Worm (Caenorhabditis elegans) whole organism, L3 larva: Measurements from ENCODE around the gene R02F11.3.

ENCODE experiments used
- R02D3.7 ChIP-seq: fragments of 150-350 bp; optimal IDR thresholded peaks from 2 replicates; lab custom pipeline; 2014; ENCODE audit warnings: missing biosample characterization, missing genetic modification characterization
- ZK546.5 ChIP-seq: sonication (generic microtip); optimal IDR thresholded peaks from 2 replicates; lab custom pipeline; 2017; ENCODE audit warnings: missing biosample characterization, missing genetic modification characterization
- ceh-16 ChIP-seq: sonication (generic microtip); optimal IDR thresholded peaks from 2 replicates; lab custom pipeline; 2017; ENCODE audit warnings: missing biosample characterization, missing genetic modification characterization
- ceh-28 ChIP-seq: fragments of 150-350 bp; optimal IDR thresholded peaks from 2 replicates; lab custom pipeline; 2014; ENCODE audit warnings: missing biosample characterization, missing genetic modification reagents, missing genetic modification characterization
- ceh-82 ChIP-seq: fragments of 150-350 bp; optimal IDR thresholded peaks from 2 replicates; lab custom pipeline; 2014; ENCODE audit warnings: missing biosample characterization, missing genetic modification characterization
- ceh-9 ChIP-seq: sonication (generic microtip); optimal IDR thresholded peaks from 2 replicates; lab custom pipeline; 2018; ENCODE audit warnings: missing biosample characterization, missing genetic modification characterization
- daf-12 ChIP-seq: fragments of 150-350 bp; optimal IDR thresholded peaks from 2 replicates; lab custom pipeline; 2014; ENCODE audit warnings: missing biosample characterization, missing genetic modification reagents, missing genetic modification characterization
- egl-27 ChIP-seq: sonication (generic microtip); optimal IDR thresholded peaks from 4 replicates; lab custom pipeline; 2017; ENCODE audit warnings: missing biosample characterization, missing genetic modification reagents, missing genetic modification characterization
- egl-5 ChIP-seq: fragments of 150-350 bp; optimal IDR thresholded peaks from 2 replicates; lab custom pipeline; 2017; ENCODE audit warnings: missing biosample characterization, missing genetic modification reagents, missing genetic modification characterization, inconsistent platforms
- elt-1 ChIP-seq: fragments of 150-350 bp; optimal IDR thresholded peaks from 2 replicates; lab custom pipeline; 2014; ENCODE audit warnings: missing biosample characterization, missing genetic modification characterization
- elt-2 ChIP-seq: sonication (generic microtip); optimal IDR thresholded peaks from 2 replicates; lab custom pipeline; 2016; ENCODE audit warnings: missing genetic modification reagents, mild to moderate bottlenecking, missing genetic modification characterization, missing compliant biosample characterization
- elt-3 ChIP-seq, 3 experiments: fragments of 150-350 bp in 1 of 3; sonication (generic microtip) in 2 of 3; optimal IDR thresholded peaks; 2 replicates in 2 of 3; 4 replicates in 1 of 3; lab custom pipeline; 2014 to 2017; ENCODE audit warnings: missing biosample characterization in 3 of 3, missing genetic modification characterization in 3 of 3
- eor-1 ChIP-seq, 2 experiments: fragments of 150-350 bp; optimal IDR thresholded peaks; 2 replicates each; lab custom pipeline; 2014 to 2018; ENCODE audit warnings: missing biosample characterization in 2 of 2, missing genetic modification characterization in 2 of 2
- fkh-10 ChIP-seq: sonication (generic microtip); optimal IDR thresholded peaks from 2 replicates; lab custom pipeline; 2017; ENCODE audit warnings: missing biosample characterization, missing genetic modification reagents, missing genetic modification characterization
- fkh-2 ChIP-seq: fragments of 150-350 bp; optimal IDR thresholded peaks from 2 replicates; lab custom pipeline; 2014; ENCODE audit warnings: missing biosample characterization, missing genetic modification reagents, missing genetic modification characterization
- fos-1 ChIP-seq: fragments of 150-350 bp; optimal IDR thresholded peaks from 2 replicates; lab custom pipeline; 2014; ENCODE audit warnings: missing biosample characterization, missing genetic modification characterization
- hmg-11 ChIP-seq: sonication (generic microtip); optimal IDR thresholded peaks from 2 replicates; lab custom pipeline; 2016; ENCODE audit warnings: missing genetic modification characterization, missing compliant biosample characterization
- lin-15B ChIP-seq: fragments of 150-350 bp; optimal IDR thresholded peaks from 2 replicates; lab custom pipeline; 2014; ENCODE audit warnings: missing biosample characterization, missing genetic modification characterization
- lin-39 ChIP-seq: fragments of 150-350 bp; optimal IDR thresholded peaks from 2 replicates; lab custom pipeline; 2018; ENCODE audit warnings: missing biosample characterization, missing genetic modification reagents, missing genetic modification characterization
- lsy-12 ChIP-seq: sonication (generic microtip); optimal IDR thresholded peaks from 2 replicates; lab custom pipeline; 2016; ENCODE audit warnings: mild to moderate bottlenecking, missing genetic modification characterization, missing compliant biosample characterization
- mdl-1 ChIP-seq: fragments of 150-350 bp; optimal IDR thresholded peaks from 2 replicates; lab custom pipeline; 2014; ENCODE audit warnings: missing biosample characterization, missing genetic modification characterization
- nfya-1 ChIP-seq: sonication (generic microtip); optimal IDR thresholded peaks from 2 replicates; lab custom pipeline; 2017; ENCODE audit warnings: missing genetic modification characterization, mild to moderate bottlenecking, missing compliant biosample characterization, antibody characterized with exemption, moderate library complexity; ENCODE audit not compliant: insufficient read depth
- nhr-11 ChIP-seq: fragments of 150-350 bp; optimal IDR thresholded peaks from 2 replicates; lab custom pipeline; 2014; ENCODE audit warnings: missing biosample characterization, missing genetic modification characterization
- nhr-12 ChIP-seq: fragments of 150-350 bp; optimal IDR thresholded peaks from 2 replicates; lab custom pipeline; 2014; ENCODE audit warnings: missing biosample characterization, missing genetic modification characterization
- nhr-23 ChIP-seq: fragments of 150-350 bp; optimal IDR thresholded peaks from 2 replicates; lab custom pipeline; 2014; ENCODE audit warnings: missing biosample characterization, missing genetic modification reagents, missing genetic modification characterization
- nhr-237 ChIP-seq: fragments of 150-350 bp; optimal IDR thresholded peaks from 2 replicates; lab custom pipeline; 2014; ENCODE audit warnings: missing biosample characterization, missing genetic modification characterization
- nhr-25 ChIP-seq: sonication (generic microtip); optimal IDR thresholded peaks from 2 replicates; lab custom pipeline; 2017; ENCODE audit warnings: missing biosample characterization, missing genetic modification characterization
- nhr-28 ChIP-seq: fragments of 150-350 bp; optimal IDR thresholded peaks from 2 replicates; lab custom pipeline; 2014; ENCODE audit warnings: missing biosample characterization, missing genetic modification characterization
- nhr-43 ChIP-seq: sonication (generic microtip); optimal IDR thresholded peaks from 2 replicates; lab custom pipeline; 2016; ENCODE audit warnings: mild to moderate bottlenecking, missing genetic modification characterization, missing compliant biosample characterization; ENCODE audit not compliant: poor library complexity, severe bottlenecking
- nhr-67 ChIP-seq: fragments of 150-350 bp; optimal IDR thresholded peaks from 2 replicates; lab custom pipeline; 2014; ENCODE audit warnings: missing biosample characterization, missing genetic modification characterization
- nhr-76 ChIP-seq: fragments of 150-350 bp; sonication (generic microtip); optimal IDR thresholded peaks from 5 replicates; lab custom pipeline; 2014; ENCODE audit warnings: missing biosample characterization, missing genetic modification characterization
- nhr-77 ChIP-seq: fragments of 150-350 bp; optimal IDR thresholded peaks from 2 replicates; lab custom pipeline; 2014; ENCODE audit warnings: missing biosample characterization, missing genetic modification characterization
- pha-4 ChIP-seq: fragments of 150-350 bp; optimal IDR thresholded peaks from 2 replicates; lab custom pipeline; 2014; ENCODE audit warnings: missing biosample characterization, missing genetic modification reagents, missing genetic modification characterization
- pqm-1 ChIP-seq: fragments of 150-350 bp; optimal IDR thresholded peaks from 2 replicates; lab custom pipeline; 2017; ENCODE audit warnings: missing biosample characterization, missing genetic modification characterization, inconsistent platforms
- sea-2 ChIP-seq: fragments of 150-350 bp; sonication (generic microtip); optimal IDR thresholded peaks from 4 replicates; lab custom pipeline; 2014; ENCODE audit warnings: missing biosample characterization, missing genetic modification reagents, missing genetic modification characterization
- skn-1 ChIP-seq: fragments of 150-350 bp; optimal IDR thresholded peaks from 2 replicates; lab custom pipeline; 2014; ENCODE audit warnings: missing biosample characterization, missing genetic modification characterization
- snpc-4 ChIP-seq: fragments of 150-350 bp; optimal IDR thresholded peaks from 2 replicates; lab custom pipeline; 2014; ENCODE audit warnings: missing biosample characterization, missing genetic modification characterization
- tbx-2 ChIP-seq: sonication (generic microtip); optimal IDR thresholded peaks from 2 replicates; lab custom pipeline; 2016; ENCODE audit warnings: mild to moderate bottlenecking, missing genetic modification characterization, missing compliant biosample characterization
- unc-62 ChIP-seq: fragments of 150-350 bp; sonication (generic microtip); optimal IDR thresholded peaks from 4 replicates; lab custom pipeline; 2014; ENCODE audit warnings: missing biosample characterization, missing genetic modification reagents, missing genetic modification characterization
- ztf-11 ChIP-seq: fragments of 150-350 bp; optimal IDR thresholded peaks from 2 replicates; lab custom pipeline; 2014; ENCODE audit warnings: missing biosample characterization, missing genetic modification characterization
- ztf-4 ChIP-seq: fragments of 150-350 bp; optimal IDR thresholded peaks from 2 replicates; lab custom pipeline; 2014; ENCODE audit warnings: missing biosample characterization, missing genetic modification characterization

Gene R02F11.3

DNA sequence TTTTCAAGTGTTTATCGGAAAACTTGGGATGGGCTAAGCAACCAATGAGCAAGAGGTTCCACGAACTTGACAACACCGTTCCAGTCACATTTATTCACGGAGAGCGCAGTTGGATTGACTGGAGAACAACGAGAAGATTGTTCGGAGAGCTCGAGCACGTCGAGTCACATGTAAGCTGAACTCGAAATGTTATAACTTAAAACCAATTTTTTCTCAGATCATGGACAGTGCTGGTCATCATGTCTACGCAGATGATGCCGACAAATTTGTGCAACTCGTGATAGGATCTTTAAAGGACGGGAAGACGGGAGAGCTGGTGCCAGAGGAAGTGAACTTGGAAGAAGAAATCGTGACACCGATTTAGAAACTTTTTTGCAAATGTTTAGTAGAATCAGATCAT is 40.8 kb upstream of the R02F11.3 start:
- TF ChIP-seq elt-3 (tag; optimal IDR thresholded peaks at IDR 0.05; lab: Kevin White, UChicago) (no peak), egl-5 (tag; lab: Kevin White, UChicago) (no peak), fkh-10 (GFP tag; lab: Kevin White, UChicago) (no peak), nhr-25 (tag; lab: Kevin White, UChicago) (no peak), tbx-2 (tag; lab: Kevin White, UChicago) (no peak), nhr-77 (tag; lab: Kevin White, UChicago) (no peak), hmg-11 (no peak), skn-1 (tag; lab: Kevin White, UChicago) (no peak)

DNA sequence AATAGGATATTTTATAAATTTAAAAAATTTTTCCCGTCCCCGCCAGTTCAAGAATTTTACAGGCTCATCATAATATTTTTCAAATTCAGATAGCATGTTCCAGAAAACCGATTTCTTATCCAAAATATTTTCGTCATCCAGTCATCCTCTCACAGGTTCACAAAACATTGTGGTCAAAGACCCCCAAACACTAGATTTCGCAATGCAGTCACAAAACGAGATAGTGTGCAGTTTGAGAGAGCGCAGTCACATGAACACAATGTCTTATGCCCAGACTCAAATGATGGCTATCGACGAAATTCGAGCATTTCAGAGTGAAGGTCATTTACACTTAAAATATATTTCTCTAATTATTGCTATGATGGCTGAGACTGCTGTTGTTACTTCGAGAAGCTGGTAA is 38.8 kb upstream of the R02F11.3 start, which contains the start of gene abhd-5.2:
TSS of gene abhd-5.2 (plus strand) at position 95 of the 400 bp plus-strand sequence.
- TF ChIP-seq hmg-11 = peak; percentile 55
- TF ChIP-seq nhr-77 (tag; lab: Kevin White, UChicago) = no peak
- peak; percentile 62 for TF ChIP-seq nfya-1 (tag; lab: Kevin White, UChicago)
- TF ChIP-seq egl-27 (tag; lab: Kevin White, UChicago) = no peak
- TF ChIP-seq skn-1 (tag; lab: Kevin White, UChicago) = no peak
- TF ChIP-seq nhr-11 (tag; lab: Kevin White, UChicago) = no peak
- no peak for TF ChIP-seq elt-1 (tag; lab: Kevin White, UChicago)
- no peak for TF ChIP-seq lsy-12 (tag; lab: Kevin White, UChicago)
- TF ChIP-seq lin-39 (tag; lab: Kevin White, UChicago) = peak; percentile 48
- no peak for TF ChIP-seq daf-12 (tag; lab: Kevin White, UChicago)
- no peak for TF ChIP-seq nhr-43
- peak; percentile 26 for TF ChIP-seq elt-2 (tag; lab: Kevin White, UChicago)
- TF ChIP-seq nhr-28 = no peak
- peak; percentile 26 for TF ChIP-seq ceh-28 (tag; lab: Kevin White, UChicago)
- TF ChIP-seq pha-4 (tag; lab: Kevin White, UChicago) = peak; percentile 50
- peak; percentile 8 for TF ChIP-seq nhr-23 (tag; lab: Kevin White, UChicago)
- no peak for TF ChIP-seq eor-1 (tag; optimal IDR thresholded peaks at IDR 0.05; lab: Kevin White, UChicago)
- peak; percentile 37 for TF ChIP-seq nhr-25 (tag; lab: Kevin White, UChicago)
- no peak for TF ChIP-seq nhr-237
- TF ChIP-seq nhr-76 (tag; lab: Kevin White, UChicago) = no peak
- peak; percentile 48 for TF ChIP-seq snpc-4 (tag; lab: Kevin White, UChicago)
- TF ChIP-seq pqm-1 (tag; lab: Kevin White, UChicago) = peak; percentile 39
- no peak for TF ChIP-seq ceh-16 (tag; lab: Kevin White, UChicago)
- no peak for TF ChIP-seq mdl-1 (tag; lab: Kevin White, UChicago)
- no peak for TF ChIP-seq ceh-9 (tag; lab: Kevin White, UChicago)
- TF ChIP-seq sea-2 (GFP tag; lab: Kevin White, UChicago) = no peak
- TF ChIP-seq lin-15B (tag; lab: Kevin White, UChicago) = peak; percentile 29

DNA sequence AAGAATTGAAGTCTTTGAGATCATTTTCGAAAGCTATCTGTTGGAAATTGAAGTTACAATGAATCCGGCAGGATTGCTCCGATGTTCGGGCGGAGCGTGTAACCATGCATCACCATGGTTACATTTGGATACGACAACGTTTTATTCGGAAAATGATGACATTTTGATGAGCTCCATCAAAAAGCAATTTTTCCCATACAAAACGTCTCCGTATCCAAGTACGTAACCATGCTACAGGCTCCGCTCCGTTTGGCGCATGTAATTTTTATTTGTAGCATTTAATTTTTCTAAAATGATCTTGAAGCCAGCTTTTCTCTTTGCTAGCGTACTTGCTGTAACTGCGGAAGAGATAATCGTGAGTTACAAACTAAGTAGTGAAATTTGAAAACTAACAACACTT is 36.8 kb upstream of the R02F11.3 start, which contains the start of the genes cwp-2 and cwp-3:
TSS of gene cwp-2 (minus strand) at position 101 of the 400 bp plus-strand sequence.
TSS of gene cwp-3 (plus strand) at position 293 of the 400 bp plus-strand sequence.
- no peak for TF ChIP-seq fkh-10 (GFP tag; lab: Kevin White, UChicago)
- TF ChIP-seq ztf-4 (tag; lab: Kevin White, UChicago) = no peak

DNA sequence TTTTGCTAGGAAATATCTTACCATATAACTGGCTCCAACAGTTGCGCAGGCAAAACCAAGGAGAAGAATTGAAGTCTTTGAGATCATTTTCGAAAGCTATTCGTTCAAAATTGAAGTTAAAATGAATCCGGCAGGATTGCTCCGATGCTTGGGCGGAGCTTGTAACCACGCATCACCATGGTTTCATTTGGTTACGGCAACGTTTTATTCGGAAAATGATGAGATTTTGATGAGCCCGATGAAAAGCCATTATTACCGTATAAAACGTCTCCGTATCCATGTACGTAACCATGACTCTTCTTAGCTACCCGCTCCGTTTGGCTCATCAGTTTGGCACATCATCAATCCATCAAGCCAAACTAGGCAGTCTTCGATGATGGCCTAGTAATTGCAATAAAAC is 35.4 kb upstream of the R02F11.3 start, which contains the start of gene cwp-1:
TSS of gene cwp-1 (minus strand) at position 101 of the 400 bp plus-strand sequence.
- TF ChIP-seq ZK546.5 (tag; lab: Kevin White, UChicago) (no peak), sea-2 (GFP tag; lab: Kevin White, UChicago) (no peak), nhr-76 (tag; lab: Kevin White, UChicago) (no peak), ceh-9 (tag; lab: Kevin White, UChicago) (no peak), unc-62 (GFP tag; lab: Kevin White, UChicago) (no peak)

DNA sequence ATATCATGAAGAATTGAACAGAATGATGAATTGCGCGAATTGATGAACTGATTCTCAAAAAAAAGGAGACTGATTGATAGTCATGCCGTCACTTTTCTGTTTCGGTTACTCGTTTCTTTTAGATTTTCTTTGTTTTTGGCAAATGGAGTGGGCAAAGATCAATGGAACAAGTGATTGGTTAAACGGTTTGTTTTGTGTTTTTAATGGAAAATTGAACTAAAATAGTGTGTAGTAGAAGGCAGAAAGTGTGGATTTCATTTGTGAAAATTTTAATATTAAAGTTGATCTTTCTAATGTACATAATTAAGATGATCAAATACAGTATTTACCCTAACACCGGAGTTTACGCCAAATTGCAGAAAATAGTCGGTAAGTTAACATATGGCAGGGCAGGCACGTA is 34.2 kb upstream of the R02F11.3 start, which contains the start of gene nas-9:
TSS of gene nas-9 (minus strand) at position 101 of the 400 bp plus-strand sequence.
- TF ChIP-seq skn-1 (tag; lab: Kevin White, UChicago) (no peak), fkh-10 (GFP tag; lab: Kevin White, UChicago) (no peak), fkh-2 (tag; lab: Kevin White, UChicago) (no peak), ztf-11 (no peak), eor-1 (tag; optimal IDR thresholded peaks at IDR 0.05; lab: Kevin White, UChicago) (no peak), lin-15B (tag; lab: Kevin White, UChicago) (no peak), nhr-12 (tag; lab: Kevin White, UChicago) (no peak), nfya-1 (tag; lab: Kevin White, UChicago) (no peak), egl-27 (tag; lab: Kevin White, UChicago) (no peak), R02D3.7 (tag; lab: Kevin White, UChicago) (no peak), egl-5 (tag; lab: Kevin White, UChicago) (no peak), pha-4 (tag; lab: Kevin White, UChicago) (no peak), ceh-82 (no peak), nhr-67 (tag; lab: Kevin White, UChicago) (no peak), fos-1 (tag; lab: Kevin White, UChicago) (no peak)
